Fruit fly (Drosophila melanogaster) whole organism, wandering third instar larva: Measurements from ENCODE around the gene CG5412.
A peak's percentile ranks its signal among the peaks of the same experiment; 100 is the strongest.

Experiments
- Abd-B ChIP-seq: fragments of >200 bp; optimal IDR thresholded peaks from 2 replicates; lab custom pipeline; 2017; ENCODE audit warnings: missing biosample characterization, missing genetic modification characterization
- CG32264 ChIP-seq: fragments of 200-800 bp; sonication (Bioruptor generic); optimal IDR thresholded peaks from 2 replicates; lab custom pipeline; 2016; ENCODE audit warnings: missing biosample characterization, missing genetic modification characterization
- CG9705 ChIP-seq: fragments of 200-800 bp; sonication (Bioruptor generic); optimal IDR thresholded peaks from 2 replicates; lab custom pipeline; 2018; ENCODE audit warnings: missing biosample characterization, mild to moderate bottlenecking, missing genetic modification characterization
- CrebA ChIP-seq: fragments of 200-800 bp; sonication (Bioruptor generic); optimal IDR thresholded peaks from 2 replicates; lab custom pipeline; 2016; ENCODE audit warnings: missing biosample characterization, mild to moderate bottlenecking, missing genetic modification characterization, borderline replicate concordance
- Dfd ChIP-seq: fragments of >200 bp; optimal IDR thresholded peaks from 2 replicates; lab custom pipeline; 2017; ENCODE audit warnings: missing biosample characterization, missing genetic modification characterization
- Dif ChIP-seq: fragments of 200-275, 200-300 bp; sonication (Bioruptor generic); optimal IDR thresholded peaks from 2 replicates; lab custom pipeline; 2018; ENCODE audit warnings: missing biosample characterization, missing genetic modification characterization; ENCODE audit not compliant: partially characterized antibody
- GATAd ChIP-seq: sonication (Bioruptor generic); optimal IDR thresholded peaks from 2 replicates; lab custom pipeline; 2016; ENCODE audit warnings: missing biosample characterization, missing genetic modification characterization
- HLH106 ChIP-seq: fragments of 200-800 bp; optimal IDR thresholded peaks from 3 replicates; lab custom pipeline; 2019; ENCODE audit warnings: missing biosample characterization, mild to moderate bottlenecking, missing genetic modification characterization, moderate library complexity
- Hnf4 ChIP-seq: fragments of 200-800 bp; sonication (Bioruptor generic); optimal IDR thresholded peaks from 2 replicates; lab custom pipeline; 2016; ENCODE audit warnings: missing biosample characterization, mild to moderate bottlenecking, missing genetic modification characterization
- Hr78 ChIP-seq: fragments of >200 bp; optimal IDR thresholded peaks from 2 replicates; lab custom pipeline; 2017; ENCODE audit warnings: missing biosample characterization, missing genetic modification characterization
- Hr83 ChIP-seq: fragments of 200-300 bp; sonication (Bioruptor generic); optimal IDR thresholded peaks from 2 replicates; lab custom pipeline; 2016; ENCODE audit warnings: missing biosample characterization, mild to moderate bottlenecking, missing genetic modification characterization, moderate library complexity; ENCODE audit not compliant: poor library complexity, severe bottlenecking
- Jra ChIP-seq: sonication (Bioruptor generic); optimal IDR thresholded peaks from 2 replicates; lab custom pipeline; 2016; ENCODE audit warnings: missing biosample characterization, missing genetic modification characterization
- Mio ChIP-seq: sonication (Bioruptor generic); optimal IDR thresholded peaks from 2 replicates; lab custom pipeline; 2016; ENCODE audit warnings: missing biosample characterization, missing genetic modification characterization
- Myc ChIP-seq: fragments of >200 bp; optimal IDR thresholded peaks from 2 replicates; lab custom pipeline; 2017
- N ChIP-seq: fragments of >200 bp; optimal IDR thresholded peaks from 2 replicates; lab custom pipeline; 2018; ENCODE audit warnings: missing biosample characterization, missing external identifiers, missing genetic modification characterization
- OdsH ChIP-seq: fragments of 200-800 bp; sonication (Bioruptor generic); optimal IDR thresholded peaks from 2 replicates; lab custom pipeline; 2016; ENCODE audit warnings: missing biosample characterization, mild to moderate bottlenecking, missing genetic modification characterization
- Rel ChIP-seq, 2 experiments: fragments of 200-800 bp; sonication (Bioruptor generic) in 1 of 2; optimal IDR thresholded peaks; 2 replicates in 1 of 2; 3 replicates in 1 of 2; lab custom pipeline; 2016 to 2019; ENCODE audit warnings: mild to moderate bottlenecking in 2 of 2, missing biosample characterization in 2 of 2, missing genetic modification characterization in 2 of 2, moderate library complexity in 1 of 2
- Sp1 ChIP-seq: fragments of 200-800 bp; sonication (Bioruptor generic); optimal IDR thresholded peaks from 3 replicates; lab custom pipeline; 2019; ENCODE audit warnings: missing biosample characterization, mild to moderate bottlenecking, missing genetic modification characterization, moderate library complexity
- Vsx2 ChIP-seq: fragments of 200-300, 225-300 bp; sonication (Bioruptor generic); optimal IDR thresholded peaks from 2 replicates; lab custom pipeline; 2018; ENCODE audit warnings: missing biosample characterization, missing genetic modification characterization; ENCODE audit not compliant: partially characterized antibody
- br ChIP-seq: fragments of 200-800 bp; sonication (Bioruptor generic); optimal IDR thresholded peaks from 2 replicates; lab custom pipeline; 2016; ENCODE audit warnings: missing biosample characterization, missing genetic modification characterization
- brk ChIP-seq: fragments of 200-800 bp; sonication (Bioruptor generic); optimal IDR thresholded peaks from 2 replicates; lab custom pipeline; 2016; ENCODE audit warnings: missing biosample characterization, mild to moderate bottlenecking, missing genetic modification characterization
- dl ChIP-seq, 2 experiments: fragments of 175-275, 200-275 bp in 1 of 2; fragments of 200-275 bp in 1 of 2; sonication (Bioruptor generic); optimal IDR thresholded peaks; lab custom pipeline; 2018; ENCODE audit warnings: mild to moderate bottlenecking in 2 of 2, missing biosample characterization in 2 of 2, missing genetic modification characterization in 2 of 2, moderate library complexity in 2 of 2; ENCODE audit not compliant: partially characterized antibody in 2 of 2, insufficient read depth in 1 of 2
- dmrt93B ChIP-seq: fragments of 200-800 bp; sonication (Bioruptor generic); optimal IDR thresholded peaks from 2 replicates; lab custom pipeline; 2018; ENCODE audit warnings: missing biosample characterization, mild to moderate bottlenecking, missing genetic modification characterization
- dsf ChIP-seq: sonication (Bioruptor generic); optimal IDR thresholded peaks from 2 replicates; lab custom pipeline; 2016; ENCODE audit warnings: missing biosample characterization, missing genetic modification characterization, borderline replicate concordance
- ey ChIP-seq: fragments of 200-800 bp; sonication (Bioruptor generic); optimal IDR thresholded peaks from 2 replicates; lab custom pipeline; 2016; ENCODE audit warnings: missing biosample characterization, missing genetic modification characterization
- foxo ChIP-seq, 2 experiments: fragments of 200-800 bp; sonication (Bioruptor generic); optimal IDR thresholded peaks; 2 replicates in 1 of 2; 3 replicates in 1 of 2; lab custom pipeline; 2016 to 2017; ENCODE audit warnings: missing biosample characterization in 2 of 2, missing genetic modification characterization in 2 of 2
- fru ChIP-seq: fragments of 200-800 bp; sonication (Bioruptor generic); optimal IDR thresholded peaks from 3 replicates; lab custom pipeline; 2016; ENCODE audit warnings: missing biosample characterization, mild to moderate bottlenecking, missing genetic modification characterization
- h ChIP-seq: fragments of 200-800 bp; sonication (Bioruptor generic); optimal IDR thresholded peaks from 3 replicates; lab custom pipeline; 2016; ENCODE audit warnings: missing biosample characterization, mild to moderate bottlenecking, missing genetic modification characterization
- jim ChIP-seq: fragments of 175-275, 200-325 bp; sonication (Bioruptor generic); optimal IDR thresholded peaks from 2 replicates; lab custom pipeline; 2016; ENCODE audit warnings: missing biosample characterization, mild to moderate bottlenecking, missing genetic modification characterization
- lola ChIP-seq: fragments of >200 bp; optimal IDR thresholded peaks from 2 replicates; lab custom pipeline; 2017; ENCODE audit warnings: missing biosample characterization, missing genetic modification characterization
- pan ChIP-seq: fragments of >200 bp; optimal IDR thresholded peaks from 2 replicates; lab custom pipeline; 2017
- psq ChIP-seq: fragments of 200-800 bp; sonication (Bioruptor generic); optimal IDR thresholded peaks from 3 replicates; lab custom pipeline; 2017; ENCODE audit warnings: missing biosample characterization, mild to moderate bottlenecking, missing genetic modification characterization, moderate library complexity
- rgr ChIP-seq: fragments of 200-800 bp; sonication (Bioruptor generic); optimal IDR thresholded peaks from 3 replicates; lab custom pipeline; 2016; ENCODE audit warnings: missing biosample characterization, mild to moderate bottlenecking, missing genetic modification characterization
- sage ChIP-seq: fragments of 200-800 bp; sonication (Bioruptor generic); optimal IDR thresholded peaks from 2 replicates; lab custom pipeline; 2016; ENCODE audit warnings: missing biosample characterization, mild to moderate bottlenecking, missing genetic modification characterization
- sv ChIP-seq: fragments of 200-800 bp; sonication (Bioruptor generic); optimal IDR thresholded peaks from 3 replicates; lab custom pipeline; 2016; ENCODE audit warnings: missing biosample characterization, missing genetic modification characterization
- tai ChIP-seq: sonication (Bioruptor generic); optimal IDR thresholded peaks from 2 replicates; lab custom pipeline; 2016; ENCODE audit warnings: missing biosample characterization, missing genetic modification characterization
- usp ChIP-seq: fragments of >200 bp; optimal IDR thresholded peaks from 2 replicates; lab custom pipeline; 2017; ENCODE audit warnings: missing biosample characterization, missing genetic modification characterization
- woc ChIP-seq: sonication (Bioruptor generic); optimal IDR thresholded peaks from 2 replicates; lab custom pipeline; 2016; ENCODE audit warnings: missing biosample characterization, mild to moderate bottlenecking, missing genetic modification characterization

CG5412 gene

DNA sequence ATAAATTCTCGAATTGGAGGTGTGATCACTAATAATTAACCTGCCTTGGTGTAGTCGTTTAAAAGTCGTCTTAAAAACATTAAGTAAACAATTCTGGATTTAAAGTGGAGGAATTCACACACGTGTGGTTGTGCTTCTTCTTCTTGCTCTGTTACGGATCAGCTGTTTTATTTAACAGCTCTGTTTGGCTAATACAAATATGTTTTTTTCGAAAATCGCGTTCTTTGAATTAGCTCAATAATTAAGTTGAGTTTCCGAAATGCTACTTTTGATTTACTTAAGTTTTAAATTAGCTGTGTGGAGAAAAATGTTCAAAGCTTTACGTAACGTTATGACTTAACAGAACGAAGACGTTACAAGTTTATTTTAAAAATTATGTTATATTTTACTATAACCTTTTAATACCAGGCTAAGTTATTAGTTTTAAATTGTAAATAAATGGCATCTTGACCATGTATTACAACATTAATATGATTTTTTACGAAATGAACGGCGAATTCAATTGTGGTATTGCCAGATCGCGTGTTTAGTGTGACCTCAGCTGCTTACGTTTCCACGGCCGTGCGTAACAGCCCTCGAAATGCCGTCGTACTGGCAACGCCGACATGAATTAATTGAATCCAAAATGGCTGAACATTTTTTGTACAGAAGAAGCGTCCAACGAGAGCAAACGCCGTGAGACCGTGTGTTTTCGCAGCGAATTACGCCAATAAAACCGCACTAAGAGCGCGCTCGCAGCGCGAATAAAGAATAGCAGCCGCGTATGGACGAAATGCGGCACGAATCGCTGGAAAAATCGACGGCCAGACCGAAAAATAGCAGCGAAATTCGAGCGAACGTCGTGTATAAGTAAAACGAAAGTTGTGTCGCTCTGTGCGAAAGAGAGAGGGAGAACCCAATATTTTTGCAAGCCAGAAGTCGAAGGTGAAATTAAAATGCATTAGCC is 15.9 kb downstream of the CG5412 start, which contains the start of the genes Pus1 and bon:
Pus1 (minus strand) TSS at position 155 of the 946 bp plus-strand sequence.
bon (plus strand) TSS at position 623 of the 946 bp plus-strand sequence.
- no peak for TF ChIP-seq Hr78 (GFP tag; lab: Kevin White, UChicago)
- TF ChIP-seq foxo (GFP tag; optimal IDR thresholded peaks at IDR 0.05; lab: Kevin White, UChicago) = peak in 1 of 2 experiments; percentile 59
- no peak for TF ChIP-seq Dfd
- TF ChIP-seq dmrt93B (GFP tag; lab: Kevin White, UChicago) = no peak
- TF ChIP-seq h (GFP tag; lab: Kevin White, UChicago) = peak; percentile 36
- peak; percentile 15 for TF ChIP-seq Sp1 (GFP tag; lab: Kevin White, UChicago)
- TF ChIP-seq Myc (lab: Kevin White, UChicago) = peak; percentile 24
- TF ChIP-seq br (GFP tag; lab: Kevin White, UChicago) = no peak
- peak; percentile 62 for TF ChIP-seq brk (GFP tag; lab: Kevin White, UChicago)
- TF ChIP-seq woc (GFP tag; lab: Kevin White, UChicago) = no peak
- TF ChIP-seq psq (GFP tag; lab: Kevin White, UChicago) = peak; percentile 40
- TF ChIP-seq Hnf4 (GFP tag; lab: Kevin White, UChicago) = peak; percentile 6
- TF ChIP-seq CrebA = no peak
- no peak for TF ChIP-seq Mio
- no peak for TF ChIP-seq ey
- no peak for TF ChIP-seq Rel (GFP tag; optimal IDR thresholded peaks at IDR 0.05; lab: Kevin White, UChicago)
- peak; percentile 61 for TF ChIP-seq Rel (tag; optimal IDR thresholded peaks at IDR 0.05; lab: Kevin White, UChicago)
- no peak for TF ChIP-seq jim (GFP tag; lab: Kevin White, UChicago)
- no peak for TF ChIP-seq usp (GFP tag; lab: Kevin White, UChicago)
- no peak for TF ChIP-seq sv
- TF ChIP-seq CG9705 (GFP tag; lab: Kevin White, UChicago) = no peak
- no peak for TF ChIP-seq CG32264 (GFP tag; lab: Kevin White, UChicago)
- no peak for TF ChIP-seq lola (GFP tag; lab: Kevin White, UChicago)
- peak; percentile 89 for TF ChIP-seq Vsx2 (GFP tag; lab: Kevin White, UChicago)
- TF ChIP-seq tai (GFP tag; lab: Kevin White, UChicago) = no peak
- TF ChIP-seq pan (lab: Kevin White, UChicago) = no peak
- no peak for TF ChIP-seq dsf (GFP tag; lab: Kevin White, UChicago)
- no peak for TF ChIP-seq Abd-B (GFP tag; lab: Kevin White, UChicago)
- TF ChIP-seq OdsH = no peak
- TF ChIP-seq Dif (GFP tag; lab: Kevin White, UChicago) = peak; percentile 29
- peak; percentile 30 for TF ChIP-seq rgr (GFP tag; lab: Kevin White, UChicago)
- peak; percentile 1 for TF ChIP-seq fru
- no peak for TF ChIP-seq dl (GFP tag; optimal IDR thresholded peaks at IDR 0.05; lab: Kevin White, UChicago; ENCODE audit: insufficient read depth in 1 of 2, partially characterized antibody in 2 of 2)
- peak; percentile 39 for TF ChIP-seq Hr83
- TF ChIP-seq Jra (GFP tag; lab: Kevin White, UChicago) = peak; percentile 12
- peak; percentile 5 for TF ChIP-seq HLH106 (tag; lab: Kevin White, UChicago)
- TF ChIP-seq N (GFP tag; lab: Kevin White, UChicago) = no peak
- no peak for TF ChIP-seq GATAd (GFP tag; lab: Kevin White, UChicago)
- TF ChIP-seq sage (GFP tag; lab: Kevin White, UChicago) = peak; percentile 46

dm6 chr3R:20593463-20593838 is 16.6 kb downstream of the CG5412 start:
- TF ChIP-seq Hr83 = no peak
- TF ChIP-seq, all 38 proteins: peak for 0
